Fruit fly (Drosophila melanogaster): Measurements from ENCODE around the gene Prx6a.

Gene Prx6a

dm6 chr2L:2856960-2857584, 21.0 kb downstream of the Prx6a start, which contains the start of gene CG2991 (continued):
- TF ChIP-seq CG42726 (GFP tag; IDR thresholded peaks at IDR 0.05; ENCODE audit: partially characterized antibody) (peak; percentile 86), lilli (GFP tag; optimal IDR thresholded peaks at IDR 0.05) (peak; percentile 49), bsh (GFP tag; optimal IDR thresholded peaks at IDR 0.05) (peak in 1 of 2 experiments; percentile 3), Dek (tag; optimal IDR thresholded peaks at IDR 0.05) (peak; percentile 61), CG34376 (GFP tag; optimal IDR thresholded peaks at IDR 0.05) (peak; percentile 20), pzg (GFP tag; optimal IDR thresholded peaks at IDR 0.05) (peak; percentile 97), CG3281 (GFP tag; optimal IDR thresholded peaks at IDR 0.05) (peak; percentile 6), CG7839 (tag; optimal IDR thresholded peaks at IDR 0.05) (peak; percentile 7), pan (optimal IDR thresholded peaks at IDR 0.05) (no peak), pan (GFP tag; optimal IDR thresholded peaks at IDR 0.05 in 1 of 2, IDR thresholded peaks at IDR 0.05 in 1 of 2) (no peak), sug (tag; optimal IDR thresholded peaks at IDR 0.05) (peak; percentile 63), Ravus (GFP tag; IDR thresholded peaks at IDR 0.05) (no peak), CG5180 (GFP tag; optimal IDR thresholded peaks at IDR 0.05) (peak; percentile 18), CG10147 (GFP tag; optimal IDR thresholded peaks at IDR 0.05) (peak; percentile 36), MBD-R2 (GFP tag; IDR thresholded peaks at IDR 0.05) (peak; percentile 75), Hand (GFP tag; optimal IDR thresholded peaks at IDR 0.05) (no peak), Hmr (GFP tag; optimal IDR thresholded peaks at IDR 0.05) (peak; percentile 31), CG15073 (GFP tag; optimal IDR thresholded peaks at IDR 0.05) (no peak), dm (GFP tag; optimal IDR thresholded peaks at IDR 0.05) (peak; percentile 8), Usf (GFP tag; optimal IDR thresholded peaks at IDR 0.05) (no peak), CG6765 (GFP tag; optimal IDR thresholded peaks at IDR 0.05) (no peak), Atf6 (GFP tag; IDR thresholded peaks at IDR 0.05) (no peak), pnt (GFP tag; optimal IDR thresholded peaks at IDR 0.05) (no peak), Xbp1 (GFP tag; optimal IDR thresholded peaks at IDR 0.05) (peak; percentile 28), B-H1 (GFP tag; IDR thresholded peaks at IDR 0.05) (no peak), CG14860 (GFP tag; IDR thresholded peaks at IDR 0.05; ENCODE audit: partially characterized antibody) (peak; percentile 64; the same call in 2 of the 3 replicates), D19B (GFP tag; optimal IDR thresholded peaks at IDR 0.05) (no peak), CG17829 (tag; optimal IDR thresholded peaks at IDR 0.05) (peak; percentile 75), BEAF-32 (GFP tag; optimal IDR thresholded peaks at IDR 0.05) (peak; percentile 93), HLHmδ (GFP tag; optimal IDR thresholded peaks at IDR 0.05) (peak; percentile 17), CG34422 (GFP tag; IDR thresholded peaks at IDR 0.05) (peak; percentile 36; the same call in 1 of the 3 replicates), CG3163 (GFP tag; optimal IDR thresholded peaks at IDR 0.05) (no peak), fu2 (GFP tag; optimal IDR thresholded peaks at IDR 0.05) (no peak), CG10431 (GFP tag; optimal IDR thresholded peaks at IDR 0.05) (peak; percentile 36), vvl (GFP tag; IDR thresholded peaks at IDR 0.05) (peak; percentile 55), CG1602 (GFP tag; optimal IDR thresholded peaks at IDR 0.05) (no peak), sd (tag; optimal IDR thresholded peaks at IDR 0.05) (peak; percentile 82), Ets65A (GFP tag) (peak; percentile 60), phol (tag; optimal IDR thresholded peaks at IDR 0.05) (peak; percentile 45), MTF-1 (GFP tag; optimal IDR thresholded peaks at IDR 0.05; ENCODE audit: borderline replicate concordance) (no peak), Sry-δ (GFP tag; optimal IDR thresholded peaks at IDR 0.05) (peak; percentile 96), hbn (GFP tag; IDR thresholded peaks at IDR 0.05; ENCODE audit: partially characterized antibody) (peak; percentile 81), CG13775 (GFP tag; optimal IDR thresholded peaks at IDR 0.05) (no peak), exex (tag; optimal IDR thresholded peaks at IDR 0.05) (peak; percentile 13), Dip3 (GFP tag; optimal IDR thresholded peaks at IDR 0.05) (no peak), Lim3 (GFP tag; IDR thresholded peaks at IDR 0.05) (no peak), twi (tag; optimal IDR thresholded peaks at IDR 0.05) (no peak), CG15601 (tag; optimal IDR thresholded peaks at IDR 0.05) (peak; percentile 35), CG12104 (GFP tag; optimal IDR thresholded peaks at IDR 0.05) (peak; percentile 16)
